Worm (Caenorhabditis elegans) whole organism, L4/young adult: ENCODE measurements around the gene C34C12.1.

Experiments
- W03F9.2 ChIP-seq: fragments of 150-350 bp; optimal IDR thresholded peaks from 2 replicates; lab custom pipeline; 2014; ENCODE audit warnings: missing biosample characterization, missing genetic modification characterization
- dao-5 ChIP-seq: sonication (generic microtip); optimal IDR thresholded peaks from 2 replicates; lab custom pipeline; 2016; ENCODE audit warnings: missing genotype, missing genetic modification characterization, moderate library complexity, missing compliant biosample characterization
- him-1 ChIP-seq: sonication (generic microtip); optimal IDR thresholded peaks from 2 replicates; lab custom pipeline; 2016; ENCODE audit warnings: missing genotype, missing genetic modification reagents, missing genetic modification characterization, missing compliant biosample characterization

ce11 chrIII:3493138-3493537 is 39.0 kb downstream of the C34C12.1 start, which contains the start of gene gly-14:
- TF ChIP-seq W03F9.2 (tag; lab: Kevin White, UChicago), result no peak
- no peak for TF ChIP-seq him-1 (tag; lab: Kevin White, UChicago)
- TF ChIP-seq dao-5 (tag; lab: Kevin White, UChicago), result no peak
